Worm (Caenorhabditis elegans): ENCODE results near the gene R155.3.

The R155.3 gene

DNA sequence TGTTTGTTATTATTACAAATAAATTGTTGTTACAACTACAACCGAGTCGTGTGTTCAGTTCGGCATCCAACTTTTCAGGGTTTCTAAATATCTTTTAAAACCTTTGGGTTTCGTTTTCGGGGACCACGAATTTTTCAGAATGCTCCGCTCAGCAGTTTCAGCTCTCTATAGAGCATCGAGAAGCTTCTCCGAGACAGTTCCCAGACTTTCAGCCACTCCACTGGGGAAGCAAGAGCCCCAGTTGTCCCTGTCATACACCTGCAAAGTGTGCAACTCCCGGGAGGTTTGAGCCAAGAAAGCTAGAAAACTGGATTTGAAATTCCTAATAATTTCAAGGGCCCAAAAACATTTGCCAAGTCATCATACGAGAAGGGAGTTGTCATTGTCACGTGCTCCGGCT, 25.2 kb downstream of the R155.3 start, which contains the start of gene F53A3.7 (continued):
- TF ChIP-seq hrde-1 (tag; optimal IDR thresholded peaks at IDR 0.05; ENCODE audit: borderline replicate concordance) (peak; percentile 91), unc-62 (GFP tag; optimal IDR thresholded peaks at IDR 0.05) (no peak), F23B12.7 (tag; optimal IDR thresholded peaks at IDR 0.05; ENCODE audit: insufficient read depth) (no peak), hlh-26 (GFP tag; conservative IDR thresholded peaks at IDR 0.05) (no peak), madf-3 (GFP tag; IDR thresholded peaks at IDR 0.05) (peak; percentile 75), aptf-2 (GFP tag; conservative IDR thresholded peaks at IDR 0.05) (no peak), mcd-1 (GFP tag; IDR thresholded peaks at IDR 0.05) (peak; percentile 70), snpc-3.4 (tag; optimal IDR thresholded peaks at IDR 0.05) (peak; percentile 72), hmg-20 (GFP tag; IDR thresholded peaks at IDR 0.05) (no peak), F57A8.1 (GFP tag; optimal IDR thresholded peaks at IDR 0.05) (no peak), nhr-179 (tag; optimal IDR thresholded peaks at IDR 0.05) (peak; percentile 14), dpl-1 (GFP tag; optimal IDR thresholded peaks at IDR 0.05) (no peak), sdz-38 (tag; optimal IDR thresholded peaks at IDR 0.05) (no peak), F39B2.1 (GFP tag; IDR thresholded peaks at IDR 0.05) (peak; percentile 65; the same call in 1 of the 2 replicates), ztf-28 (GFP tag; IDR thresholded peaks at IDR 0.05) (no peak), F10E7.11 (tag; optimal IDR thresholded peaks at IDR 0.05) (no peak), xnd-1 (tag; optimal IDR thresholded peaks at IDR 0.05) (no peak), aptf-3 (GFP tag; IDR thresholded peaks at IDR 0.05) (no peak), egl-18 (GFP tag; IDR thresholded peaks at IDR 0.05) (0 out of 2 replicates have a peak, but pooled peaks have one; percentile 20), cebp-2 (GFP tag; IDR thresholded peaks at IDR 0.05) (no peak), ztf-25 (GFP tag; IDR thresholded peaks at IDR 0.05) (no peak), B0336.3 (GFP tag; IDR thresholded peaks at IDR 0.05) (peak; percentile 89), tbp1 (GFP tag; optimal IDR thresholded peaks at IDR 0.05) (peak; percentile 17), madf-6 (GFP tag; IDR thresholded peaks at IDR 0.05) (peak; percentile 36; the same call in 1 of the 2 replicates), Y53G8AR.9 (GFP tag; conservative IDR thresholded peaks at IDR 0.05) (peak; percentile 69; the same call in 1 of the 2 replicates), B0261.1 (tag; optimal IDR thresholded peaks at IDR 0.05) (no peak), ztf-3 (GFP tag; optimal IDR thresholded peaks at IDR 0.05) (peak; percentile 38), Y53F4B.3 (GFP tag; IDR thresholded peaks at IDR 0.05) (no peak), attf-5 (GFP tag; optimal IDR thresholded peaks at IDR 0.05) (no peak), tlf-1 (GFP tag; optimal IDR thresholded peaks at IDR 0.05) (peak; percentile 0), nhr-120 (GFP tag; IDR thresholded peaks at IDR 0.05) (no peak), F33H1.4 (GFP tag; IDR thresholded peaks at IDR 0.05) (no peak), attf-6 (GFP tag; IDR thresholded peaks at IDR 0.05) (no peak), let-526 (GFP tag; IDR thresholded peaks at IDR 0.05) (no peak), Y95B8A.8 (GFP tag; IDR thresholded peaks at IDR 0.05) (no peak), K12H6.12 (tag; optimal IDR thresholded peaks at IDR 0.05) (no peak), F52B5.7 (tag; optimal IDR thresholded peaks at IDR 0.05) (no peak), C17E4.6 (GFP tag; IDR thresholded peaks at IDR 0.05) (no peak), ceh-91 (GFP tag; IDR thresholded peaks at IDR 0.05) (no peak), lin-54 (GFP tag; optimal IDR thresholded peaks at IDR 0.05) (peak; percentile 43), egl-44 (GFP tag; IDR thresholded peaks at IDR 0.05) (no peak), repo-1 (tag; optimal IDR thresholded peaks at IDR 0.05) (peak; percentile 63), nhr-90 (tag; optimal IDR thresholded peaks at IDR 0.05) (no peak), akir-1 (GFP tag; optimal IDR thresholded peaks at IDR 0.05) (no peak), dpff-1 (tag; optimal IDR thresholded peaks at IDR 0.05) (no peak), mxl-1 (tag; optimal IDR thresholded peaks at IDR 0.05) (no peak), mes-4 (tag; optimal IDR thresholded peaks at IDR 0.05) (no peak), sea-2 (GFP tag; IDR thresholded peaks at IDR 0.05) (no peak), ekl-4 (GFP tag; IDR thresholded peaks at IDR 0.05) (peak; percentile 74), hlh-12 (tag; optimal IDR thresholded peaks at IDR 0.05) (no peak)

Data from whole organism, young adult.